Worm (Caenorhabditis elegans): Measurements from ENCODE around the gene cgt-3.

cgt-3 gene

DNA sequence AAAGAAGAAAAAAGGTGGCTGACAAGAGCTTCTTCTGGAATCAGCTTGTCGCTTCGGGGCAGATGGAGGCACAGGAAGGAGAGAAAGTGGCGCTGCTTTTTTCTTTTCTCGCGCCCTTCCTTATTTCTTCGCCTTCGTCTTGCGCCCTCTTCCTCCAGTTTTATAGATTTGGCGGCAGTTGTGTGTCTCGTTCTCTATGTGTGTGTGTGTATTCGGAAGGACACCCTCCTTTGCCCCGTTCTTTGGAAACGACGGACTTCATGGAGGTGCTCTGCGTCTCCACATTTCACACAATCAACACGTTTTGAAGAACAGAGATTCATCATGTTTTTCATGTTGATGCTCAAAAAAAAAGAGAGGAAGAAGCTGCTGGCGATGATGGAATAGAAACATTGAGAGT, 37.6 kb downstream of the cgt-3 start:
- TF ChIP-seq dao-5 (tag; optimal IDR thresholded peaks at IDR 0.05) (no peak), W03F9.2 (tag; optimal IDR thresholded peaks at IDR 0.05) (no peak), him-1 (tag; optimal IDR thresholded peaks at IDR 0.05) (no peak)

ce11 chrII:5950657-5951056, 39.5 kb downstream of the cgt-3 start:
- TF ChIP-seq W03F9.2 (tag; optimal IDR thresholded peaks at IDR 0.05) (no peak), him-1 (tag; optimal IDR thresholded peaks at IDR 0.05) (no peak), dao-5 (tag; optimal IDR thresholded peaks at IDR 0.05) (no peak)

ce11 chrII:5951745-5952144, 40.6 kb downstream of the cgt-3 start:
- no peak for TF ChIP-seq dao-5 (tag; optimal IDR thresholded peaks at IDR 0.05)
- TF ChIP-seq him-1 (tag; optimal IDR thresholded peaks at IDR 0.05): no peak
- TF ChIP-seq W03F9.2 (tag; optimal IDR thresholded peaks at IDR 0.05): no peak

DNA sequence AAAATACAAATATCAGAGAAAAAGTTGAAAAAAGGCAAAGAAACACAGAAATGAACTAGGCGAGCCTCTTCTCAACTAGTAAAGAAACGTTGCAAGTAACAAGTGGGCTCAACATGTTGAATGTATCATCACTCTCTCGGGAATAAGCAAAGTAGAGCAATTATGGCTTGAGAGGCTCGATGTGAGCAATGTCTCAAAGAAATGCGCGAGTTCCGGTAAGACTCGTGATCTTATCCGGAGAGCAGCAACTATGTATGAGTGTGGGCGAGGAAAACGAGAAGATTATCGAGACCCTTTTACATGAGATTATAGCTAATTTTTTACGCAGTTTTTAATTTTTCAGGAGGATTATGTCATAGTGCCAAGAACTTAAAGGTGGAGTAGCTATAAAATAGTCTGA, 41.1 kb downstream of the cgt-3 start:
- TF ChIP-seq W03F9.2 (tag; optimal IDR thresholded peaks at IDR 0.05) (no peak), dao-5 (tag; optimal IDR thresholded peaks at IDR 0.05) (no peak), him-1 (tag; optimal IDR thresholded peaks at IDR 0.05) (no peak)

DNA sequence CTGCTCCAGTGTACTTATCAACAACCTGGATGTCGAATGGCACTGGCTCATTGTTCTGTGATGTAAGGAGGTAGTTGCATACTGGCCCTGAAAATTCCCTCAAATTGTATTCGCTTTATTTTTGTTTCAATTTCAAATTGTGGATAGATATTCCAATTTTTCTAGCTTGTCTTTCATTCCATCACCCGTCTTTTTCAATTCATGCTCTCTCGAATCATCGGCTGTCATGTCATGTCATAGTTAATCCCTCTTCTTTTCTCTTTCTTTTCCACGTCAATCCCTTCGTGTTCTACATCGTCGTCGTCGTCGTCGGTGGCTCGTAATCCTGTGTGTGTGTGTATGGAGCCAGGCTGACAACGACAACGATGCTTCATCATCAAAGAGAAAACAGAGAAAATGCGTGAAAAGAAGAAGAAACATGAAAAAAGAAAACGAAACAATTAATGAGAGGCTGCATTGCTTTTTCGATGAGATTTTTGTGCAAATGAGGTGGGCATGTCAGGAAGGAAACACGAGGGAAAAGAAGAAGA, 44.6 kb downstream of the cgt-3 start:
- TF ChIP-seq him-1 (tag; optimal IDR thresholded peaks at IDR 0.05) (peak; percentile 6), W03F9.2 (tag; optimal IDR thresholded peaks at IDR 0.05) (no peak)

- TF ChIP-seq him-1 (tag; optimal IDR thresholded peaks at IDR 0.05) (no peak), W03F9.2 (tag; optimal IDR thresholded peaks at IDR 0.05) (no peak), dao-5 (tag; optimal IDR thresholded peaks at IDR 0.05) (no peak)
Observed at ce11 chrII:5956583-5956982, 45.5 kb downstream of the cgt-3 start, which contains the start of gene casy-1. casy-1 (minus strand) TSS chrII:5956683.

DNA sequence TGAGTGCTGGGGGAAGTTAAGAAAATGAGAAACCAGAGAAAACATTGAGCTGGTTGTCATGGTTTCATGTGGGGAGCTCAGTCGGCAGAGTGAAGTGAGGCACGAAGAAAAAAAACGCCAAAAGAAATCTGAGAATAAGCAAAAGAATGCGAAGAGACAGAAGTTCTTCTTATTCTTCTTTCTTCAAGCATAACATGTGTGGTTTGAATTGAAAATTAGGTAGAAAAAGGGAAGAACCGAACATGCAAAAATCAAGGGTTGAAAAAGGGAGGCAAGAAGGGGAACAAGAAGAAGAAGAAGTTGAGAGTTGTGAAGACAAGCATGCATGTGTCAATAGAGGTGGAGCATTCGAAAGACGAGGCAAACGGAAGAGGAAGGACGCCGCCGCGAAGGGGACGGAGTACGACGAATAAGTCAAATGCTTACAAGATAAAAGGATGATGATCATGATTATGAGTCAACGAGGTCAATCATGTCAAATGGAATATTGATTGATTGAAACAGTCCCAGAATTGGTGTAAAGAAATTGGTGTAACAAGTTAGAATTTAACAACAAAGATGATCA, 46.8 kb downstream of the cgt-3 start:
- TF ChIP-seq dao-5 (tag; optimal IDR thresholded peaks at IDR 0.05): no peak
- no peak for TF ChIP-seq W03F9.2 (tag; optimal IDR thresholded peaks at IDR 0.05)
- no peak for TF ChIP-seq him-1 (tag; optimal IDR thresholded peaks at IDR 0.05)

- TF ChIP-seq dao-5 (tag; optimal IDR thresholded peaks at IDR 0.05) (no peak), W03F9.2 (tag; optimal IDR thresholded peaks at IDR 0.05) (no peak), him-1 (tag; optimal IDR thresholded peaks at IDR 0.05) (no peak)
Observed at ce11 chrII:5959575-5960119, 48.5 kb downstream of the cgt-3 start.

- TF ChIP-seq dao-5 (tag; optimal IDR thresholded peaks at IDR 0.05): no peak
- TF ChIP-seq W03F9.2 (tag; optimal IDR thresholded peaks at IDR 0.05): no peak
- TF ChIP-seq him-1 (tag; optimal IDR thresholded peaks at IDR 0.05): no peak
Observed at ce11 chrII:5961317-5961716, 50.2 kb downstream of the cgt-3 start, which contains the start of gene B0034.7. B0034.7 (plus strand) TSS chrII:5961617.

- TF ChIP-seq dao-5 (tag; optimal IDR thresholded peaks at IDR 0.05) (no peak), him-1 (tag; optimal IDR thresholded peaks at IDR 0.05) (no peak), W03F9.2 (tag; optimal IDR thresholded peaks at IDR 0.05) (no peak)
Observed at ce11 chrII:5962343-5962742, 51.2 kb downstream of the cgt-3 start.

ce11 chrII:5964962-5965361, 53.8 kb downstream of the cgt-3 start:
- TF ChIP-seq dao-5 (tag; optimal IDR thresholded peaks at IDR 0.05) (no peak), him-1 (tag; optimal IDR thresholded peaks at IDR 0.05) (no peak), W03F9.2 (tag; optimal IDR thresholded peaks at IDR 0.05) (no peak)
